Fruit fly (Drosophila melanogaster): Measurements from ENCODE around the gene CG4374.

CG4374 gene

DNA sequence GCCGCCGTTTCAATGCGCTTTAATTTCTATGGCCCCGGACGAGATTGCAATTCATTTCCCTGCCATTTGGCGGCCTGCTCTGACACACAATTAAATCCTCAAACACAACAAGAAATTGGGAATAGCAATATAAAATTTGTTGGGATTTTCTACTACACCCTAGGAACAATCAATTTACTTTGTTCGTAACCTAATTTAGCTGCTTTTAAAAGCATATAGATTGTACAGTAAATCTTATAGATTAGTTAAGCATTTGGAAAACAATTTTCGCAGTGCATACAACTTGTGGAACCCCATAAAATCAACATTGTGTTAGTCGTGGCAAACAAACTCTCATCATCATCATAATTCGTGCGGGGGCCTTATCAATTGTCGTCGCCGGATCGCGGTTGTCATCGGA lies 4.0 kb upstream of the CG4374 start:
- no peak for TF ChIP-seq CG8478 (optimal IDR thresholded peaks at IDR 0.05)
- TF ChIP-seq CTCF (optimal IDR thresholded peaks at IDR 0.05): no peak

DNA sequence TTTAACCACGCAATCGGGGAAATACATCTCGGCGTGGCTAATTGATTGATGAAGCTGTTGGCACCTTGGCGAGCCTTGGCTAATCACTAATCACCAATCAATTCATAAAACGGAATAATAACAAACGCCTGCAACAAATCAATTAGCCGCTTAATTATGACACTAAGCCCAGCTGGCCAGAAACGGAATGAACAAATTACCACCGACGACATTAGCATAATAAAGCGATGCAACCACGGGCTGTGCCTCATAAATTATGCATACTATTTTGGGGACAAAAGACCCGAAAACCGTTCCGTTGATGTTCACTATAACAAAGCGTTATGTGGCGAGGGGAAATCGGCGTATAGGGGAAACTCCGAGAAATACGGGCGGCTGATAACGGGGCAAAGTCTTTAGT lies 11.4 kb downstream of the CG4374 start:
- TF ChIP-seq CTCF (optimal IDR thresholded peaks at IDR 0.05) (no peak), CG8478 (optimal IDR thresholded peaks at IDR 0.05) (no peak)

DNA sequence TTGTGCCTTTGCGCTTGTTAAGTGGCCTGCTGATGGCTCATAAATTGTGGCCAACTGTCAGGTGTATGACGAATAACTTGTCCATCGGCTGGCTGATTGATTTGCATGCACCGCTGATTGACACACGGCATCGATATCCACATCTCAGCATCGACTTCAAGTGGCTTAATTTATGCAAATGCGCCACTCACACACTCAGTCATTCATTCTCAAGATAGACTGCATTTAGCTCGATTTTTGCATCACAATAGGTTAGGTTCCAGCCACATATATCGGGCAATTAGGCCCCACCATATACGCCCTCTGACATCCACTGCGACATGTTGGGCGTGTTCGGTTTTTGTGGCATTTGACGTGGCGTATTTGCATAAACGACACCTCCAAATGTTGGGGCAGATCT lies 16.2 kb downstream of the CG4374 start:
- no peak for TF ChIP-seq CG8478 (optimal IDR thresholded peaks at IDR 0.05)
- no peak for TF ChIP-seq CTCF (optimal IDR thresholded peaks at IDR 0.05)

DNA sequence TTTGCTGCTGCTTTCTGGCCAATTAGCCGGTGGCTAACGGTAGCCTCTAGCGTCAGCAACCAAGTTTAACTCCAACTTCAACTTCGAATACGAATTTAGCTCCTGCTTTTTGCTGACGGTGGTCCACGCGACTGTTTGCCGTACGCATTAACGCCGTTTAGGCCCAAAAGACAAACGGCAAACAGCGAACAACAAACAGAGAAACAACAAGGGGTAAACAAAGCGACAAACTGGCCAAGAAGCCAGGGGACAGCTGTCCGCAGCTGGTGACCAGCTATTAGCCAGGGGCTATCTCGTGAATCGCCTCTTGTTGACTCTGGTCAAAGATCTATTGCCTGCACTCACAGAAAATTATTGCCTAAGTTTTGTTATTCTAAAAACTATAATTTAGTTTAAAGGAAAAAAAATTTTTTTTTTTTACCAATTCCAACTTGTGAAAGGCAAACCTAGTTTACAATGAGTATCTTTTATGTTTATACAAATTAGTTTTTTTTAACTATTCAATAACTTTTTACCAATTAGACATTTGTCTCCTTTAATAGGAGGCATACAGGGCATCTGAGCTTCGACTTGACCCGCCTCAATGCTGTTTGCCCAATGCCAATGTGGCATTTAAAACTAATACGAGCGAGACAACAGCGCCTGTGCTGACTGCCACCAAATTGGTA lies 26.7 kb downstream of the CG4374 start:
- TF ChIP-seq CTCF (optimal IDR thresholded peaks at IDR 0.05): no peak
- no peak for TF ChIP-seq CG8478 (optimal IDR thresholded peaks at IDR 0.05)

DNA sequence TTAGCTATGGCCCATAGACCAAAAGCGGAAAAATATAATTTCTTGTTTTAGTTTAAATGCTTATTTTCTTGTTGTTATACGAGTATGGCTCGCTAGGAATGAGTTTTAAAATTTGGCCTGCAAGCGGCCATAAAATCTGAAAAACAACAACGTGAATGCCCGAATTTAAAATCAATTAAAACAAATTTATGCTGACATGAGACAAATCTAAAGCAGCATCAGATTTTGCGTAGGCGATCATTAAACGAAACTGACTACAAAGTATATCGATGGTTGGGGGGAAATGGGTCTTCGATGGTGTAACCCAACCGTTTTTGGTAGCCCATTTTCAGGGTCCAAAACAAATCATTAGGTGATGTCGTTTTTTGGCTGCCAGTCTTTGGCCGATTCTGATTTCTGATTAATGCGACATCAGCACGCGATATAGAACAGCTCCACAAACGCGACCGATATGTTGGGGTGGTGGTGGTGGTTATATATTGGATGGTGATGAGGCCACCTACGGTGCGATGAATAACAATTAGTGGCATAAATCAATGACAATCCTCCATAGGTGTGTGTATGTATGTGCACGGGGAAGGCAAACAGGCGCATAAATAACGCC lies 33.8 kb downstream of the CG4374 start:
- no peak for TF ChIP-seq CG8478 (optimal IDR thresholded peaks at IDR 0.05)
- no peak for TF ChIP-seq CTCF (optimal IDR thresholded peaks at IDR 0.05)

DNA sequence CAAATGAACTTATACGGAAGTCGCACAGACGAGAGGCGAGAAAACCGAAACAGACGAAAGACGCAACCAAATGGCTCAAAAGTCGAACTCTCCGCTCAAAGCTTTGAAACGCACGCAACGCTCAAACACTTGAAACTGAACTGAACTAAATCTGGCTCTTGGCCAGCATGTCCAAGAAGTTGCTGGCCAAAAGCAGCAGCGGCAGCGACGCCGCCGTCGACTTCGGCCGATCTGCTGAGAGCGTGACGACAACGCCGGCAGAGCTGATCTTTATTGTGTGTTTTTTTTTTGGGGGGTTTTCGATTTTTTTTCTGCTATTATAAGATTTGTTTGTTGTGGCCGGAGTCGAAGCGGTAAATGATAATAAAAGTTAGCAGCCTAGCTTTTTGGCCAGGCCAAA lies 40.7 kb downstream of the CG4374 start:
- TF ChIP-seq CG8478 (optimal IDR thresholded peaks at IDR 0.05) (no peak), CTCF (optimal IDR thresholded peaks at IDR 0.05) (no peak)

DNA sequence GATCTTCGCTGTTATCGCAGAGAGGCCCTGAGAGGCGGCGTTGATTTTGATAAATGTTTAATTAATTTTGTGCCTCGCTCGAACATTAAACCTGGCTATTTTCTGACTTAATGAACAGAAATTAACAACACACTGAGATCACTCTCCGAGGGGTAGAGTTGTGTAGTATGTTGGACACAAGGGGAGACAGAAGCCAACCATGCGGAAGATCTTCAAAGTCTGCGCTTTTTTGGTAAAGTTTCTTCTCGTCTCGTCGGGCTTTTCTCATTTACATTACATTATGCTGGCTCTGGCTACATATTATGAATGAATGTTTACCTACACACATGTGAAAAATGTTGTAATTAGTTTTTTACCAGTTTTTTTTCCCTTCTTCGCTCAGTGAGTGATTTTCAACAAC lies 46.1 kb downstream of the CG4374 start, which contains the start of gene CG43694:
CG43694 (minus strand) TSS at position 101 of the 400 bp plus-strand sequence.
- TF ChIP-seq CG8478 (optimal IDR thresholded peaks at IDR 0.05): no peak
- no peak for TF ChIP-seq CTCF (optimal IDR thresholded peaks at IDR 0.05)

DNA sequence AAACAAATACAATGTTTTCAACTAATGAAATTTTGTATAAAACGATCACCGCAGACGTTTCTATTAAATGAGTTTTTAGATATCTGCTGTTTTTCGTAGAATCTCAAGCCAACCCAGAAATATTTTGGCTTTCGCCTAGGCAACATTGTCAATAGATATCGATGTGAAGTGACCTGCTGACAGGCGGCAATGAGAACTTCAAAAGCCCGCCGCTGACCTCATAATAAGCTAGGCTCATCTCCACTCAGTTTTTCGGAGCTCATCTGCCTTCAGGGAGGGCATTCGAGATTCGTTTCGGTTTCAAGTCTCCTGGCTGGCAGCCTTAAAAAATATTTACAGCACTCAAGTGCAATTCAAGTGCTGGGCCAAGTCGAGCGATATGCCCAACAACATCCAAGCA lies 47.0 kb downstream of the CG4374 start:
- TF ChIP-seq CTCF (optimal IDR thresholded peaks at IDR 0.05) (no peak), CG8478 (optimal IDR thresholded peaks at IDR 0.05) (no peak)

DNA sequence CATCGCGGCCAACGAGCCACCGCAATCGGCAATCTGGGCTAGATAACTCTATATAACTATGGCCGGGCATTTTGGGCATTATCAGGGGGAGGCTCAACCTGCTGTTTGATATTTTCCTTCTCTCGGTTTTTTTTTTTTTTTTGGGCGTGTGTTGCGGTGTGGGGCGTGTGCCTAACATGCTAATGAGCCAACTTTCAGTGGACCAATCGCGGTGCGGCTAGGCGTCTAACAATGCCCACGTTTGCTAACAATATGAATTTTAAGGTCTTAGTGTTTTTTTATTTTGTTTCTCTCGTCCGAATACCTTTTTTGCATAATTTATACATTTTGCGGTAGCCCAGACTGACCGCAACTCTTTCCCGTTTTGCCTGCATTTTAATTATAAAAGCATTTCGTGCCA lies 50.2 kb downstream of the CG4374 start:
- TF ChIP-seq CTCF (optimal IDR thresholded peaks at IDR 0.05) (no peak), CG8478 (optimal IDR thresholded peaks at IDR 0.05) (no peak)

DNA sequence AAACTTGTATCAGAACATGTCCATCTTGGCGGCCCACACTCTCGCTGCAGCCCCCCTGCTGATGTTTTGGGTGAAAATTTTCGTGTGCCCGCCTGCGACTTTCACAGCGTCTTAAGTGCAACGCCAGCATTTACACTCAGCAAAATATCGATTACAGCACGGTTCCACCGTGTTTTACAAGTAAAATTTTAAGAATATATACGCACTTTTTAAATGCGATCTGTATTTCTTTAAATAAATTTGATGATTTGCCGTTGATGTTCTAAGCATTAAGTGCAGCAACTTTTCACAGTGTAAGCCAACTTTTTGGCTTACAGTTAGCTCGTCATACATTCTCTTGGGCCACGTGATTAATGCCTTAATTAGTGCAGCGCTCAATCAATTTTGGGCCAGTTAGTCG lies 54.4 kb downstream of the CG4374 start:
- TF ChIP-seq CTCF (optimal IDR thresholded peaks at IDR 0.05): no peak
- no peak for TF ChIP-seq CG8478 (optimal IDR thresholded peaks at IDR 0.05)

DNA sequence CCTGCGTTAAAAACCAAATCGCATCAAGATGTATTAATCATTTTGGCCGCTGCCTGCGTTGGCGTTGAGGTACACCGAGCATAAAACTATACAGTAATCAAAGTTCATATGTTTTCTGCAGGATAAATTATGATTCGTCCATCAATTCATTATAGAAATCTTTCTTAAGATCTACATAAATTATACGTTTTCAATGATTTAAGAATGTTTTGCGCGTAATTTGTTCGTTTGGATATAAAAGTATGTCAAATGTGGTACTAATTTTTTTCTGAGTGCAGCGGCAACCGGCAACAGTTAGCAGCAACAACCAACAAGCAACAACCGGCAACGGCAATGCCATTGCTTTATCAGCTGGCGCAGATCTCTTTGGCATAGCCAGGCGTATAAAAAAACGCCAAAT lies 55.5 kb downstream of the CG4374 start:
- TF ChIP-seq CG8478 (optimal IDR thresholded peaks at IDR 0.05): no peak
- TF ChIP-seq CTCF (optimal IDR thresholded peaks at IDR 0.05): no peak

DNA sequence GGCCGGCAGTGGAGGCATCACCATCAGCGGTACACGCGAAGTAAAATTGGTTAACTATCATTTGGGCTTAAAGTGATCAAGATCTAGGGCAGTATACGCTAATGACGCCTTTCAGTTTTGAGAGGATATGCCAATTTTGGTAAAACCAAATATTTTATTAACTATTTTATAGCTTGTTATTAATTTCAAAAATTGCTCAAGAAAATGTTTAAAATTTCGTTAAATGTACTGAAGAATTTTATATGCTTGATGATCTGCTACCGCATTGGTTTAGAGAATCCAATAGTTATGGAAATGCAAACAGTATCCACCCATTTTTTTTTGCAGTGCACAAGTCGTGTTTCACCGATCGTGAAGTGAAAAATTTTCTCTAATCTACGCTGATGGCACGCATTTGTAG lies 64.2 kb downstream of the CG4374 start:
- TF ChIP-seq CG8478 (optimal IDR thresholded peaks at IDR 0.05) (no peak), CTCF (optimal IDR thresholded peaks at IDR 0.05) (no peak)

DNA sequence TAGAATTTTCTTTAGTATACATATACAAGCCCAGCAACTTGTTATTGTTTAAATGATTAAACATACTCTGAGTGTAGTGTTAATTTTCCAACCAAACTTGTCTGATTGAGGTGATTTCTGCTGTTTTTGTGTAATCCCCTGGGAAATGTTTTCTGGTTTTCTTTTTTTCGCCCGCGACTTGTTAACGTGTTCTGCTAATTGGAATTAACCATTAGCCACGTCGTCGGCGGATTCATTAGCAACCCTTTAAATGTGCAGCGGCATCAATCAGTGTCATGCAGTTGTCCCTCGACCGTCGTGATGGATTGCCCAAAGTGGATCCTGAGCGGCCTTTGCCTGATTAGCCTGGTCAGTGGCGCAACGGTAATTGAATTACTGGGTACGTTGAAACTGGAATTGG lies 66.9 kb downstream of the CG4374 start, which contains the start of gene Ir94e:
Ir94e (plus strand) TSS at position 301 of the 400 bp plus-strand sequence.
- no peak for TF ChIP-seq CTCF (optimal IDR thresholded peaks at IDR 0.05)
- TF ChIP-seq CG8478 (optimal IDR thresholded peaks at IDR 0.05): no peak

DNA sequence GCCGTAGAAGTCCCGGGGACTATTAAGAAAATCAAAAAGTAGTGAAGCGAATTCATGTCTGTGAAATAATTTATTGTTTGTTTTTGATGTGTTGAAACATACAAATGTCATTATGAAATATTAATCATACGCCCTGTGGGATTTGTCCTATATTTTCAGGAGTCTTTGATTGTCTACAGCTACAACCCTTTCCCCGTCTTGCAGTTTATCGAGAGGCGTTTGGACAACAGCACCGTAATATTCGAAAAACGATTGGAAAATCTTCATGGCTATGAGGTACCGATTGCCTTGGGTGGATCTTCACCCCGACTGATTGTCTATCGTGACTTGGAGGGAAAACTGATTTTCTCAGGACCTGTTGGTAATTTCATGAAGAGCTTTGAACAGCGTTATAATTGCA lies 68.5 kb downstream of the CG4374 start, which contains the start of gene CG17380:
CG17380 (minus strand) TSS at position 101 of the 400 bp plus-strand sequence.
- no peak for TF ChIP-seq CG8478 (optimal IDR thresholded peaks at IDR 0.05)
- TF ChIP-seq CTCF (optimal IDR thresholded peaks at IDR 0.05): no peak

DNA sequence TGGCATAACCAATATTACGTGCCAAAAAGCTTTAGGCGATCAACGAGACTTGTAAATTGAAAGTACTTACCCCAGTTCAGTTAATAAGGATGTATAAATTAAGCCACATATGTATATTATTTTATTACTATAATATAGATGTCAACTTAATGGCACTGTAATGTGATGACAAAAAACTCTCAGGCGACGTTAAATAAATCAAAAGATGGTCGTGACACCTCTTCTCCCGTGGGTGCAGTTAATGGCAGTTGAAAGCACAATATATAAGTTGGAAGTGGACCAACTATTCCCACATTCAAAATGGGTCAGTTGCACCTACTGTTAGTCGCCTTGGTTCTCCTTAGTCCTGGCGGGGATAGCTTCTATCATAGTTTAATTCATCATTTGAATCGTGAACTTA lies 69.6 kb downstream of the CG4374 start, which contains the start of gene Ir94d:
Ir94d (plus strand) TSS at position 301 of the 400 bp plus-strand sequence.
- no peak for TF ChIP-seq CTCF (optimal IDR thresholded peaks at IDR 0.05)
- no peak for TF ChIP-seq CG8478 (optimal IDR thresholded peaks at IDR 0.05)

DNA sequence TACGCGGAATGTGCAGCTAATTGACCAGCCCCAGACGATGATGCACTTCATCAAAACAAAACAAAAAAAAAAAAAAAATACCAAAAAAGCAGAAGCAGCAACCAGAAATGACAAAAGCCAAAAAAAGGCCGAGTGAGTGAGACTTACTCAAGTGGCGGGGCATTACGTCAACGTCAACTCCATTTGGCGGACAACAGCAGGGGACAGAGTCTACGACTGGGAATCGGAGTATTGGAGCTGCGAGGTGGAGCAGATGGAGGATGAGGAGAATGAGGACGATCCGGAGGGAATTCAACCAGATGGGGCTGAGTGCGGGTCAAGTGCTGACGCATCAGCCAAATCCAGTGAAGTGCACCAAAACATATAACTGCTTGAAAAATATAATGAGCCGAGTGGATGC lies 70.6 kb downstream of the CG4374 start:
- TF ChIP-seq CTCF (optimal IDR thresholded peaks at IDR 0.05): no peak
- TF ChIP-seq CG8478 (optimal IDR thresholded peaks at IDR 0.05): no peak
